Fruit fly (Drosophila melanogaster): ENCODE results near the gene CG4408.

DNA sequence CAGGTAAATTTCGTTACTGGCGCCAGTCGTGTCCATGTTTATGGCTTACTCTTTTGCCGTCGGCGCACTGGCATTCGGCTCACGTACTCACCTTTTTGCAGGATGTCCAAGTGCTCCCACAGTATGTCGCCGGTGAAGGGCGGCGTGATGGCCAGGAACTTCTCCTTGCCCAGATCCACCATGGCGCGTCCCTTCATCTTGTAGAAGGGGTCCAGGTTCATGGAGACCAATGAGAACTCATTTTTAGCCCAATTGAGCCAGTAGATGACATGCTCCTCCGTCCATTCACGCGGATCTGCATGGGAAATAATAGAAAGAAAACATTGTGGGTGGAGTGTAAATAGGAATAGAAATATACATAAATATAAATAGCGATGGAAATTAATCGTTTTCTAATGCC is 50.6 kb downstream of the CG4408 start:
- TF ChIP-seq Sin3A (optimal IDR thresholded peaks at IDR 0.05) (no peak), psq (optimal IDR thresholded peaks at IDR 0.05) (no peak)
